Worm (Caenorhabditis elegans) whole organism, late embryonic: Measurements from ENCODE around the gene clec-168.

Source experiments
- C38D4.7 ChIP-seq: fragments of 200-800 bp; sonication (Bioruptor generic); optimal IDR thresholded peaks from 2 replicates; lab custom pipeline; 2018; ENCODE audit warnings: mild to moderate bottlenecking, missing genetic modification characterization, moderate library complexity, missing compliant biosample characterization
- F13H6.1 ChIP-seq: sonication (generic microtip); optimal IDR thresholded peaks from 2 replicates; lab custom pipeline; 2016; ENCODE audit warnings: missing genetic modification characterization, missing compliant biosample characterization
- K02D7.2 ChIP-seq: sonication (generic microtip); optimal IDR thresholded peaks from 2 replicates; lab custom pipeline; 2017; ENCODE audit warnings: mild to moderate bottlenecking, missing genetic modification characterization, missing compliant biosample characterization
- K09A11.1 ChIP-seq: sonication (generic microtip); optimal IDR thresholded peaks from 2 replicates; lab custom pipeline; 2017; ENCODE audit warnings: antibody characterized with exemption, mild to moderate bottlenecking, missing genetic modification characterization, missing compliant biosample characterization; ENCODE audit not compliant: insufficient read depth
- T23F11.4 ChIP-seq: fragments of 200-800 bp; sonication (Bioruptor generic); optimal IDR thresholded peaks from 2 replicates; lab custom pipeline; 2018; ENCODE audit warnings: mild to moderate bottlenecking, missing genetic modification characterization, missing compliant biosample characterization
- ama-1 ChIP-seq: fragments of 150-350 bp; optimal IDR thresholded peaks from 2 replicates; lab custom pipeline; 2014
- ceh-14 ChIP-seq: sonication (generic microtip); optimal IDR thresholded peaks from 2 replicates; lab custom pipeline; 2016; ENCODE audit warnings: missing genotype, missing genetic modification characterization, missing compliant biosample characterization
- ceh-18 ChIP-seq: sonication (generic microtip); optimal IDR thresholded peaks from 2 replicates; lab custom pipeline; 2016; ENCODE audit warnings: missing genetic modification characterization, missing compliant biosample characterization
- ceh-19 ChIP-seq: fragments of 200-800 bp; sonication (Bioruptor generic); optimal IDR thresholded peaks from 2 replicates; lab custom pipeline; 2018; ENCODE audit warnings: mild to moderate bottlenecking, missing genetic modification characterization, missing compliant biosample characterization
- ceh-30 ChIP-seq: fragments of 150-350 bp; optimal IDR thresholded peaks from 2 replicates; lab custom pipeline; 2014; ENCODE audit warnings: missing biosample characterization, missing genetic modification characterization
- ceh-34 ChIP-seq: sonication (generic microtip); optimal IDR thresholded peaks from 2 replicates; lab custom pipeline; 2016; ENCODE audit warnings: mild to moderate bottlenecking, missing genetic modification characterization, missing compliant biosample characterization
- ceh-9 ChIP-seq: sonication (generic microtip); optimal IDR thresholded peaks from 2 replicates; lab custom pipeline; 2016; ENCODE audit warnings: mild to moderate bottlenecking, missing genetic modification characterization, inconsistent platforms, missing compliant biosample characterization
- dve-1 ChIP-seq: sonication (generic microtip); optimal IDR thresholded peaks from 2 replicates; lab custom pipeline; 2017; ENCODE audit warnings: antibody characterized with exemption, mild to moderate bottlenecking, missing genetic modification characterization, missing compliant biosample characterization
- elt-2 ChIP-seq: sonication (generic microtip); optimal IDR thresholded peaks from 2 replicates; lab custom pipeline; 2016; ENCODE audit warnings: missing genetic modification reagents, missing genetic modification characterization, missing compliant biosample characterization
- elt-4 ChIP-seq: sonication (generic microtip); optimal IDR thresholded peaks from 2 replicates; lab custom pipeline; 2016; ENCODE audit warnings: missing genetic modification characterization, missing compliant biosample characterization
- ets-4 ChIP-seq: sonication (generic microtip); optimal IDR thresholded peaks from 2 replicates; lab custom pipeline; 2016; ENCODE audit warnings: missing genetic modification characterization, missing compliant biosample characterization
- eyg-1 ChIP-seq: sonication (generic microtip); optimal IDR thresholded peaks from 2 replicates; lab custom pipeline; 2016; ENCODE audit warnings: missing genotype, missing genetic modification characterization, missing compliant biosample characterization
- fax-1 ChIP-seq: sonication (generic microtip); optimal IDR thresholded peaks from 2 replicates; lab custom pipeline; 2016; ENCODE audit warnings: missing genotype, missing genetic modification characterization, missing compliant biosample characterization
- fkh-6 ChIP-seq: sonication (generic microtip); optimal IDR thresholded peaks from 2 replicates; lab custom pipeline; 2016; ENCODE audit warnings: missing genetic modification characterization, missing compliant biosample characterization
- gmeb-2 ChIP-seq: sonication (generic microtip); optimal IDR thresholded peaks from 2 replicates; lab custom pipeline; 2016; ENCODE audit warnings: missing genetic modification characterization, inconsistent platforms, missing compliant biosample characterization
- hlh-13 ChIP-seq: fragments of 200-800 bp; sonication (Bioruptor generic); optimal IDR thresholded peaks from 2 replicates; lab custom pipeline; 2018; ENCODE audit warnings: mild to moderate bottlenecking, missing genetic modification characterization, missing compliant biosample characterization
- hlh-6 ChIP-seq: sonication (generic microtip); optimal IDR thresholded peaks from 2 replicates; lab custom pipeline; 2016; ENCODE audit warnings: missing genotype, missing genetic modification characterization, missing compliant biosample characterization
- hlh-8 ChIP-seq: sonication (generic microtip); optimal IDR thresholded peaks from 2 replicates; lab custom pipeline; 2016; ENCODE audit warnings: missing genotype, missing genetic modification characterization, missing compliant biosample characterization
- lim-6 ChIP-seq: sonication (generic microtip); optimal IDR thresholded peaks from 2 replicates; lab custom pipeline; 2016; ENCODE audit warnings: missing genetic modification characterization, missing compliant biosample characterization
- lin-11 ChIP-seq: fragments of 200-800 bp; sonication (Bioruptor generic); optimal IDR thresholded peaks from 2 replicates; lab custom pipeline; 2018; ENCODE audit warnings: mild to moderate bottlenecking, missing genetic modification characterization, missing compliant biosample characterization
- madf-2 ChIP-seq: sonication (generic microtip); optimal IDR thresholded peaks from 2 replicates; lab custom pipeline; 2017; ENCODE audit warnings: missing genetic modification characterization, missing compliant biosample characterization
- nfya-1 ChIP-seq: sonication (generic microtip); optimal IDR thresholded peaks from 2 replicates; lab custom pipeline; 2017; ENCODE audit warnings: missing genetic modification characterization, mild to moderate bottlenecking, missing compliant biosample characterization, antibody characterized with exemption, moderate library complexity
- nhr-232 ChIP-seq: sonication (generic microtip); optimal IDR thresholded peaks from 2 replicates; lab custom pipeline; 2016; ENCODE audit warnings: missing genetic modification characterization, missing compliant biosample characterization
- pax-1 ChIP-seq: fragments of 150-350 bp; optimal IDR thresholded peaks from 2 replicates; lab custom pipeline; 2014; ENCODE audit warnings: missing biosample characterization, missing genetic modification characterization
- pha-4 ChIP-seq: fragments of 150-350 bp; optimal IDR thresholded peaks from 2 replicates; lab custom pipeline; 2018; ENCODE audit warnings: missing biosample characterization, missing genetic modification reagents, missing genetic modification characterization
- sox-4 ChIP-seq: sonication (generic microtip); optimal IDR thresholded peaks from 2 replicates; lab custom pipeline; 2017; ENCODE audit warnings: mild to moderate bottlenecking, missing genetic modification characterization, inconsistent platforms, missing compliant biosample characterization
- tbx-2 ChIP-seq: sonication (generic microtip); optimal IDR thresholded peaks from 2 replicates; lab custom pipeline; 2016; ENCODE audit warnings: missing genetic modification characterization, missing compliant biosample characterization
- tbx-7 ChIP-seq: sonication (generic microtip); optimal IDR thresholded peaks from 2 replicates; lab custom pipeline; 2016; ENCODE audit warnings: missing genotype, missing genetic modification characterization, missing compliant biosample characterization
- ttx-3 ChIP-seq: sonication (generic microtip); optimal IDR thresholded peaks from 2 replicates; lab custom pipeline; 2016; ENCODE audit warnings: missing genetic modification reagents, missing genetic modification characterization, missing compliant biosample characterization
- unc-3 ChIP-seq, 2 experiments: fragments of 200-800 bp in 1 of 2; sonication (Bioruptor generic) in 1 of 2; sonication (generic microtip) in 1 of 2; conservative IDR thresholded peaks in 1 of 2; optimal IDR thresholded peaks in 1 of 2; 2 replicates each; pipeline versions ENCODE4 v1.3.6 to Lab custom; 2016 to 2022; ENCODE audit warnings: missing compliant biosample characterization in 2 of 2, missing genetic modification characterization in 2 of 2, missing genetic modification reagents in 1 of 2
- unc-55 ChIP-seq: sonication (generic microtip); optimal IDR thresholded peaks from 2 replicates; lab custom pipeline; 2017; ENCODE audit warnings: missing biosample characterization, missing genetic modification reagents, missing genetic modification characterization
- unc-86 ChIP-seq: sonication (generic microtip); optimal IDR thresholded peaks from 2 replicates; lab custom pipeline; 2016; ENCODE audit warnings: missing genetic modification characterization, missing compliant biosample characterization
- zip-5 ChIP-seq: sonication (generic microtip); optimal IDR thresholded peaks from 2 replicates; lab custom pipeline; 2016; ENCODE audit warnings: missing genetic modification characterization, missing compliant biosample characterization
- ztf-16 ChIP-seq: sonication (generic microtip); optimal IDR thresholded peaks from 2 replicates; lab custom pipeline; 2017; ENCODE audit warnings: missing genetic modification characterization, missing compliant biosample characterization

Gene clec-168

ce11 chrIV:1246762-1247436 is 9.9 kb upstream of the clec-168 start, which contains the start of the genes clec-165 and F38A1.11:
Gene clec-165 (minus strand): TSS chrIV:1246886.
Gene F38A1.11 (plus strand): TSS chrIV:1247386.
- TF ChIP-seq tbx-7 (no peak), ttx-3 (no peak), pax-1 (tag; lab: Kevin White, UChicago) (no peak)

- TF ChIP-seq C38D4.7: no peak
- no peak for TF ChIP-seq fkh-6
- TF ChIP-seq ceh-14 (tag; lab: Kevin White, UChicago): no peak
- no peak for TF ChIP-seq unc-55 (GFP tag; lab: Kevin White, UChicago)
- TF ChIP-seq nhr-232 (tag; lab: Kevin White, UChicago): no peak
- TF ChIP-seq gmeb-2 (tag; lab: Kevin White, UChicago): no peak
- TF ChIP-seq elt-2: no peak
- no peak for TF ChIP-seq ceh-18
- no peak for TF ChIP-seq ceh-34 (tag; lab: Kevin White, UChicago)
- no peak for TF ChIP-seq F13H6.1 (tag; lab: Kevin White, UChicago)
- no peak for TF ChIP-seq zip-5 (tag; lab: Kevin White, UChicago)
Measured at ce11 chrIV:1251242-1251911, 5.4 kb upstream of the clec-168 start, which contains the start of the genes clec-166 and F38A1.6. Gene clec-166 (minus strand): TSS chrIV:1251342. Gene F38A1.6 (plus strand): TSS chrIV:1251861.

DNA sequence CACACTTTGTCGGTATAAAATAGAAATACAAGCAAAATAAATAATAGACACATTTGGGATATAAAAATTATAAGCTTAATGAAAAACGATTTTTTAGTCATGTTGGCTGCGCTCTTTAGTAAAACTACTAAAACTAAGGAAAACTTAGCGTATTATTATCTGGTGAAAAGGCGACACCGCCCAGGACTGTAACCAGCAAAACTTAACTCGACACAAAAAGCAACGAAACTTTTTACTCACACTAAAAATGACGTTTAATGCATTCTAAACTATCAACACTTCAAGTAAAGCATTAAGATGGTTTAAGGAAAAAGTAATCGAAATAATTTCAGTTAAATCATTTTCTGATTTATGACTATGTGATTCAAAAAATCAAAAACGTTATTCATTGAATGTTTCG is 1.1 kb upstream of the clec-168 start, which contains the start of gene clec-167:
clec-167 (minus strand) TSS at position 101 of the 400 bp plus-strand sequence.
- TF ChIP-seq ceh-19 (GFP tag; lab: Kevin White, UChicago) (no peak), zip-5 (tag; lab: Kevin White, UChicago) (no peak), ztf-16 (no peak)
- TF ChIP-seq, all 69 proteins: peak for 0

DNA sequence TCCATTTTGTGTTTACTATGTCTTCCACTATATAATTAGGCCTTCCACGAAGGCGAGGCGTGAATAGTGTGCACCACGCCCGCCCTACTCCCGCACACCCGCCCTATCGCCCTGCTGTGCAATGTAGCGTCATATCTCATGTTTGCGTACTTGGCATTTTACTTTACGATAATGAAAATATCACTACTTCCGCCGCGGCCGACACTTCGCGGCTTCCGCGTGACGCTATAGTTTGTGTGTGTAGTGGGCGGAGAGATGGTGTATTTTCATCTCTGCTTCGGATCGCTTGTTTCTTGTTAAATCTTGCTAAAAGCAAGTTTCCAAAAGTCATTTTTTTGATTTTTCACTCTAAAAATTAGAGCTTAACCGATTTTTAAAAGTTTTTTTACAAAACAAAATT is 3.7 kb downstream of the clec-168 start:
- no peak for TF ChIP-seq pax-1 (tag; lab: Kevin White, UChicago)
- TF ChIP-seq fax-1 (tag; lab: Kevin White, UChicago): no peak
- TF ChIP-seq eyg-1: no peak
- TF ChIP-seq sox-4 (tag; lab: Kevin White, UChicago): no peak
- TF ChIP-seq pha-4 (tag; lab: Kevin White, UChicago): no peak
- no peak for TF ChIP-seq lin-11
- no peak for TF ChIP-seq madf-2 (tag; lab: Kevin White, UChicago)
- TF ChIP-seq, all 69 proteins: peak for 0

ce11 chrIV:1261024-1261423 is 4.3 kb downstream of the clec-168 start, which contains the start of gene clec-169:
Gene clec-169 (plus strand): TSS chrIV:1261324.
- TF ChIP-seq unc-86 (tag; lab: Kevin White, UChicago) (no peak), nfya-1 (tag; lab: Kevin White, UChicago) (no peak), hlh-8 (no peak), hlh-6 (tag; lab: Kevin White, UChicago) (no peak), tbx-7 (no peak), madf-2 (tag; lab: Kevin White, UChicago) (no peak), ama-1 (no peak), ceh-9 (no peak), lim-6 (tag; lab: Kevin White, UChicago) (no peak), dve-1 (tag; lab: Kevin White, UChicago) (no peak)

DNA sequence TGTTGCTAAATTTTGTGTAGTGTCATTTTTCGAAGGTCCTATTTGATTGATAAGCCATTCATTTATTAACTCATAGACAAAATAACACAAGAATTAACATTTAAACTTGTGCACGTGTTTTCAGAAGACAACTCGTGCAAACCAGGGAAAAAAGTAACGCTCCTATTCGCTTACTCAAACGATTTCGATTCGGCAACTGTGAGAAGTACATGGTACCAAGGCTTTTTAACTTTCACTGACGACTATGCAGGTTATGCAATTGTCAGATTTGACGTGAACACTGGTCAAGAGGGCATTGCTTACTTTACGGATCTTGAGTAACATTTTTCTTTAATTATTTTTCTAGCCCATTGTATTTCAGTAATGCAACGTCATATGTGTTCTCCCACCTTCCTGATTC is 5.2 kb downstream of the clec-168 start:
- TF ChIP-seq ets-4 (tag; lab: Kevin White, UChicago): no peak
- TF ChIP-seq fkh-6: no peak
- no peak for TF ChIP-seq ceh-30
- no peak for TF ChIP-seq ceh-34 (tag; lab: Kevin White, UChicago)
- TF ChIP-seq hlh-13 (GFP tag; lab: Kevin White, UChicago): no peak
- no peak for TF ChIP-seq K09A11.1
- TF ChIP-seq unc-3 (GFP tag; conservative IDR thresholded peaks at IDR 0.05; lab: Robert Waterston, UW): no peak
- no peak for TF ChIP-seq unc-3 (tag; optimal IDR thresholded peaks at IDR 0.05; lab: Kevin White, UChicago)
- no peak for TF ChIP-seq T23F11.4 (GFP tag; lab: Kevin White, UChicago)
- TF ChIP-seq F13H6.1 (tag; lab: Kevin White, UChicago): no peak
- TF ChIP-seq K02D7.2 (tag; lab: Kevin White, UChicago): no peak
- TF ChIP-seq tbx-2 (tag; lab: Kevin White, UChicago): no peak
- no peak for TF ChIP-seq elt-4 (tag; lab: Kevin White, UChicago)
- TF ChIP-seq zip-5 (tag; lab: Kevin White, UChicago): no peak
- no peak for TF ChIP-seq unc-86 (tag; lab: Kevin White, UChicago)
